Worm (Caenorhabditis elegans): ENCODE measurements around the gene F09F7.5.

ce11 chrIII:5498973-5499372 is 47.8 kb upstream of the F09F7.5 start, which contains the start of gene R02F2.9:
- TF ChIP-seq ama-1 (optimal IDR thresholded peaks at IDR 0.05): no peak
- TF ChIP-seq hnd-1 (tag; optimal IDR thresholded peaks at IDR 0.05): no peak
- no peak for TF ChIP-seq flt-1 (GFP tag; IDR thresholded peaks at IDR 0.05)
- peak; percentile 36 for TF ChIP-seq F13C5.2 (tag; optimal IDR thresholded peaks at IDR 0.05)
- no peak for TF ChIP-seq hmg-4 (GFP tag; optimal IDR thresholded peaks at IDR 0.05)
- no peak for TF ChIP-seq ceh-36 (tag; optimal IDR thresholded peaks at IDR 0.05)
- no peak for TF ChIP-seq sea-1 (GFP tag; conservative IDR thresholded peaks at IDR 0.05)

All from whole organism, early embryonic.